Worm (Caenorhabditis elegans): ENCODE measurements around the gene R08A2.9.

DNA sequence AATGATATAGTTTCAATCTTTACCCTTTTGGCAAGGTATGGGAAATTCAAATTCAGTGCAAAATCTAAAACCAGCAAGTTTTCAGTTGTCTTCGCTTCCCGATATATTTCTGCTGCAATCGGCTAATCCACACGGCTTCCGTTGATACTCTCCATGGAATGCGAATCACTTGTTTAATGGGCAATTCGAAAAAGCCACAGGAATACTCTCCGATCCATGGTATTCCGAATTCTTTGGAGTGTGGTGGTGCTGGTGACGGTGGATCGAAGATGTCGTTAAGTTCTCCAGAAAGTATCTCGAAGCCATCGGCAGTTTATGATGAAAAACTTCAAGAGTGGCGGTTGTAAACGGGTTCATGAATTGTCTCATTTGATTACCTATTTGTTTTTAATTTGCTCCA, 24.8 kb upstream of the R08A2.9 start:
- no peak for TF ChIP-seq lin-35 (GFP tag; optimal IDR thresholded peaks at IDR 0.05)
- TF ChIP-seq tlp-1 (tag; optimal IDR thresholded peaks at IDR 0.05): no peak
- no peak for TF ChIP-seq Y116A8C.19 (tag; optimal IDR thresholded peaks at IDR 0.05; ENCODE audit: borderline replicate concordance)
- TF ChIP-seq nhr-76 (tag; optimal IDR thresholded peaks at IDR 0.05): no peak
- no peak for TF ChIP-seq lin-13 (GFP tag; optimal IDR thresholded peaks at IDR 0.05)
- TF ChIP-seq ceh-90 (tag; optimal IDR thresholded peaks at IDR 0.05): no peak
- TF ChIP-seq pag-3 (tag; optimal IDR thresholded peaks at IDR 0.05; ENCODE audit: borderline replicate concordance, insufficient read depth): no peak
- TF ChIP-seq unc-130 (tag; optimal IDR thresholded peaks at IDR 0.05): no peak
- TF ChIP-seq nhr-90 (tag; optimal IDR thresholded peaks at IDR 0.05; ENCODE audit: poor library complexity): no peak

Measured in whole organism, L1 larva.